Fruit fly (Drosophila melanogaster) ovary, adult (tissue): Measurements from ENCODE around the gene alpha-Est1.

Experiments
- CG17801 ChIP-seq: fragments of 200-800 bp; optimal IDR thresholded peaks from 2 replicates; lab custom pipeline; 2019; ENCODE audit warnings: missing biosample characterization, mild to moderate bottlenecking, missing genetic modification characterization, moderate library complexity; ENCODE audit not compliant: partially characterized antibody

The alpha-Est1 gene

DNA sequence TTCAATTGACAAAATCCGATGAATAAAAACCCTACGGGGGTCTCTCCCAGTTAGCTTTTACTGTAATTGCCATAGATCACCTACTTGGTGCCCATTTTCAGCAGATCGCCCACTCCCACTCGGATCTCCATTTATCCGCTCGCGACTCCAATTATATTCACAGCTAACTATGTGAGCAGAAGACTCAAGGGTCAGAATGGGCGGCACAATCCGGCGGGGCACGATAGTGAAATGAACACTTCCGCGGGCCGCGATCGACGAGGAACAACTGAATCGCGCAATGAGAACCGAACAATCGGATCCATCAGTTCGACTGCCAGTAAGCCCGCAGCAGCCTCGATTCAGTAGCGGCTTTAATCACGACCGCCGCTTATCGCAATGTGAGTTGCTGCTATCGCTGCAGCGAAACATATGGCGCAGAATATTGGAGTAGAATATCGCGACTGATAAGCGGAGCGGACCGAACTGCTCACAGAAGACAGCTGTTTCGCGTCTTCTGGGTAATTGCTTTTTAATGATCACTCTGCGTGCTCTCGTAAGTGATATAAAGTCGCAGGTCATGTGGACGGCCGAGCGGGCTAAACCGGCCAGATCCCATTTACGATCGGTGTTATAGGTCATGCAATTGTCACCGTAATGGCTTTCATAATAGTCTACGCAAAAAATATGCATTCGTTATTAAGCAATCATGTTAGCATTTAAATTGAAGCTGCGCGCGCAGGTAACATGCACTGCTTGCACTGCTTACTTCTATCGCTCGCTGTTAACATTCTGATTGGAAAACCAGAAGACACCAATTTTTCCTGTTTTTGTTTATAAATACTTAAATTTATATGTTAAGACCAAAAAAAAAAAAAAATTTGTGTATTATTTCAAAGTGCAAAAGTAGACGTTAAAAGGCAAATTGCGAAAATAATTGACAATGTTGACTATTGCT, at the start of gene alpha-Est1:
Gene alpha-Est1 (minus strand): TSS at position 317 of the 937 bp plus-strand sequence.
- TF ChIP-seq CG17801 (GFP tag; lab: Kevin White, UChicago): no peak

DNA sequence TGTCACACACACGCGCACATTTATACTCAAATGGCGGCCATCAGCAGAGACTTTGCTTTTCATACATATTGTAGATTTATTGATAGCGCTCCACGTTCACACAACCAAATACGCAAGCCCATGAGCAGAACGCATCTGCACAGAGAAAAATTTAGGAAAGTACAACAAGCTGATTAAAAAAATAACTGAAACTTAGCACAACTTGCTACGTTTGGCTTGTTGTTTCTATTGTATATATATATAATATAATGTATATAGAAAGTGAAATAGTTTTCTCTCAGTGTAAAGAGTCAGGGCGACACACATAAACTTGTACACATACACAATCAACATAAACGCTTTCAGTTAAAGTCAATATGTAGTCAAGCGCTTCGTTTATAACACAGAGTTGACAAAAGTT, 42.3 kb upstream of the alpha-Est1 start:
- no peak for TF ChIP-seq CG17801 (GFP tag; lab: Kevin White, UChicago)

dm6 chr3R:7572237-7572636, 23.3 kb upstream of the alpha-Est1 start:
- TF ChIP-seq CG17801 (GFP tag; lab: Kevin White, UChicago): no peak

DNA sequence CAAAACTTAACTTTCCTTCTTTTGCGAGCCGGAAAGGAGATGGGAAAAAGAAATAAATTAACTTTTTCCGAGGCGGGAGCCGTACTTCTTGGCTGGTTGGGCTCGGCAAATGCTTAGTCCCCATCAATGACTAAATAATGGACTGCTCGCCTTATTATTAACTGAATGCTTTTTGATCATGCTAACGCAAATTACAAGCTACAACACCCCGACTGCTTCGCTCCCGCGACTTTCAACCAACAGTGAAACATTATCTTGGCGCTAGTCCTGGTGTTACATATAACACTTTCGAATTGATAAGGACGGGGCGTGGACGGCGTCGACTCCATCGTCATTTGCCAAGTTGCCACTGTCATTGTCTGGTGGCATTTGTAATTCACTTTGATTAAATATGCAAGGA, 2.8 kb upstream of the alpha-Est1 start, which contains the start of gene CG45545:
Gene CG45545 (plus strand): TSS at position 301 of the 400 bp plus-strand sequence.
- no peak for TF ChIP-seq CG17801 (GFP tag; lab: Kevin White, UChicago)

- peak; percentile 35 for TF ChIP-seq CG17801 (GFP tag; lab: Kevin White, UChicago)
Observed at dm6 chr3R:7541145-7541860, 7.6 kb downstream of the alpha-Est1 start, which contains the start of the genes alpha-Est3 and alpha-Est2. Gene alpha-Est3 (minus strand): TSS chr3R:7541631. Gene alpha-Est2 (plus strand): TSS chr3R:7541810.

DNA sequence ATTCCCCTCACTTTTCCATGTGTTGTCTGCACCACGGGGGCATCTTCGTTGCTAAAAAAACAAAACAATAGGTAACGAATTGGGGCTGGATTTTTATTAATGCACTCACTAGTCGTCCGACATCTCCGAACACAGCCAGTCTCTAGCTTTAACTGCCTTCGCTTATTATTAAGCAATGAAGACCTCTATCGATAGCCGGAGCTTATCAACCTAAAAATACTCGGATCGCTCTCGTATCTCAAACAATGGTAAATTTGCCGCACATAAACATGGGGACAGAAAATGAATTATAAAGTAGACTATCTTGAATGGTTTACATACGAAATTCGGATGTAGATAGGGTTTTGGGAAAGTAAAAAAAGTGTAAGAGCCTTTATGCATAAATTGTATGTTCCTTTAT, 10.5 kb downstream of the alpha-Est1 start, which contains the start of gene alpha-Est4:
Gene alpha-Est4 (minus strand): TSS at position 181 of the 400 bp plus-strand sequence.
- TF ChIP-seq CG17801 (GFP tag; lab: Kevin White, UChicago): no peak

DNA sequence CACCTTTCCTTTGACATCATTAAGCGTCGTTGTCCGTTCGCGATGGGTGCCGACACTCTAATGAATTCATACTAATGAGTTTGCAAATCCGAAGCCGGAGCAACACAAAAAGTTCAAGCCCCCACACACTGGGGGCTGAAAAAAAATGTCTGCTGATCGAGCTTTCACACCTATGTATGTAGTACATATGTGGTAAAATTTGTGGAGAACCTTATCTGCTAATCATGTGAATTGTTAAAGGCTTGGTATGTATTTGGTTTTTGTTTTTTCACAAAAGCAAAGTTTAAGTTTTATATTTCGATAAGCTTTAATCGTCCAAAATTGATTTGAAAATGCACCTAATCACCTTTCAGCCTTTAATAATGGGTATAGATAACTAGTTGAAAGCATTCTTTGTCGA, 12.6 kb downstream of the alpha-Est1 start, which contains the start of gene alpha-Est5:
Gene alpha-Est5 (minus strand): TSS at position 110 of the 400 bp plus-strand sequence.
- TF ChIP-seq CG17801 (GFP tag; lab: Kevin White, UChicago): no peak

- no peak for TF ChIP-seq CG17801 (GFP tag; lab: Kevin White, UChicago)
Observed at dm6 chr3R:7535606-7536005, 13.3 kb downstream of the alpha-Est1 start.

DNA sequence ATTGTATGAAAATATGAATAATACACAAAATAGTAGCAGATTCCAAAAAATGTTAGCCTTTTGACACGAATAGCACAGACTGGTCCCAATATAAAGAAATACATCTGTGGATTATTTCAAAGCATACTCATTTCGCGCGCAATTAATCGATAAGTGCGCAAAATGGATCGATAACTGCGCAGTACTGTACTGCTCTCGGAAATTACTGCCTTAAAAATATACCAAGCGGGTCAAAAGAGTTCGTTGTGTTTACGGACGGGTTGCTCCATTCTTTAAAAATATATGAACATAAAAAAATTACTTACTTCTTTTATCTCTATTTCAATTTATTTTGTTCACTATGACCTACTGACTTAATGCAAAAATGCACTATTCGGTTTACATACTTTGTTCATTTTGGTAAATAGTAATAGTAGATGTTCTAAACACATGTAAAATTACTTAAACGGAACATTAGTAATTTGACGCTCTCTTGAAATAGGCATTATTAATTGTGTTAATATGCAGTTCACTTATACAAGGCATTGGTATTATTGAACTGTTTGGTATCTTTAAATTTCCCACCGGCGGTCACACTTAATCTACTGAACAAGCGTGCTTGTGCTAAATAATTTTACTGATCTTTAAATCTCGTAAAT, 18.6 kb downstream of the alpha-Est1 start, which contains the start of the genes Rtnl2 and alphaTub84D:
Gene Rtnl2 (minus strand): TSS at position 58 of the 638 bp plus-strand sequence.
Gene alphaTub84D (plus strand): TSS at position 570 of the 638 bp plus-strand sequence.
- no peak for TF ChIP-seq CG17801 (GFP tag; lab: Kevin White, UChicago)

DNA sequence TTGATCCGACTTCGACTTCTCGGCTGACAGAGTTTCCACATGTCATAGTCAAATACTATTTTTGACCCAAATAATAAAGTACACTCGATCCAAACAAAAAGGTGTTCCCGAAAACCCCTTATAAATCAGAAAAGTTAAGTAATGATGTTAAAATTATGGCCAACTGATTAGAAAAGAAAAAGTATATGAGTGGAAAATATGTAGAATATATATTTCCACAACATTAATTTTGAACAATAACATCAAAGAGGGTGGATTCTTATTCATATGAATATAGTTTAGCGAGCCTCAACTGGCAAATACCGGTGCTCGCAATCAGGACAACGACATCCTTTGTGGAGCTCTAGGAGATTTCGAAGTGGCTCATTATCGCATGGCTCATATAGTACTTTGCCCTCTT, 20.2 kb downstream of the alpha-Est1 start, which contains the start of gene alpha-Est6:
Gene alpha-Est6 (minus strand): TSS at position 101 of the 400 bp plus-strand sequence.
- no peak for TF ChIP-seq CG17801 (GFP tag; lab: Kevin White, UChicago)

DNA sequence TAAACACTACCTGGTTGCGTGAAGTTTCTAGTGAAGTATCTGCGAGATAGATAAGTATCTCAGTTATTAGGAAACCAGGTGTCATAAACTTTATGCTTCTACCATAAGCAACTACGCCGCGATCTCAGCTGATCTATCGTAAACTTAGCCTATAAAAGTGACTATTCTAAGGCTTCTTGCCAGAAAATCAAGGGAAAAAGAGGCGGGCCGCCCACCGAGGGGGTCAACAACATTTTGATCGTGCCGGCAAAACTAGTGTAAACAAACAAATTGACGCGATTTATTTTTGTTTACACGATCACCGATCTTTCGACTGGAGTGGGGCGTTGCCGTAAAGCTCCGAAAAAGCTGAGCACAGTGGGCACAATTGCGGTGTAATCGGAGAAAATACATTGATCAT, 24.8 kb downstream of the alpha-Est1 start:
- TF ChIP-seq CG17801 (GFP tag; lab: Kevin White, UChicago): no peak

- no peak for TF ChIP-seq CG17801 (GFP tag; lab: Kevin White, UChicago)
Observed at dm6 chr3R:7523594-7523993, 25.3 kb downstream of the alpha-Est1 start, which contains the start of gene alpha-Est7. Gene alpha-Est7 (minus strand): TSS chr3R:7523753.

DNA sequence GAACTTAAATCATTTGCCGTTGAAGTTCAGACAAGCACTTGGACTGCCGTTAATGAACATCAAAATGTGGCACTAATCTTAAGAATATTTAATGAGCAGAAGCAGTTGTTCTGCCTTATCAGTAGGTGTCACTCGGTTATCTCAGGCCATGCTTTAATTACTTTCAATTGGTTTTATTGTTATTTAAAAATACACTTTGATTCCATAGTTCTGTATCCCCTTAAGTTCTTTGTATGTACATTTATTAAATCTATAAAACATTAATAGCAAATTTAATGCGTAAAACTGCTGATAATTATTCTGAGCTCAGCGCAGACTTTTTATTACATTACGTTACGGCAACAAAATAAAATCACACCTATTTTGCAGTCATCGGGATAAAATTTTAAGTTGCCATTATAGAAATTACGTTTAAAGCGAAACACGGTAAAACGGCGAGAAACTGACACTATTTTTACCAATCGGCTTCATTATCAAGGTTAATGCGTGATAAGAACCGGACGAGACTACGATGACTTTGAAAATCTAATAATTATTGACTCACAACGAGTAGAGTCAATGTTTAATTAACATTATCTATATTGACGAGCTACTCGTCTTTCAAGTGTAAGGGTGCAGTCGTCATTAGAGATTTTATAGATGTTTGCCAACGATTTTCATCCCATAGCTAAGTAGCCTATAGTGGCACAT, 26.5 kb downstream of the alpha-Est1 start:
- no peak for TF ChIP-seq CG17801 (GFP tag; lab: Kevin White, UChicago)

DNA sequence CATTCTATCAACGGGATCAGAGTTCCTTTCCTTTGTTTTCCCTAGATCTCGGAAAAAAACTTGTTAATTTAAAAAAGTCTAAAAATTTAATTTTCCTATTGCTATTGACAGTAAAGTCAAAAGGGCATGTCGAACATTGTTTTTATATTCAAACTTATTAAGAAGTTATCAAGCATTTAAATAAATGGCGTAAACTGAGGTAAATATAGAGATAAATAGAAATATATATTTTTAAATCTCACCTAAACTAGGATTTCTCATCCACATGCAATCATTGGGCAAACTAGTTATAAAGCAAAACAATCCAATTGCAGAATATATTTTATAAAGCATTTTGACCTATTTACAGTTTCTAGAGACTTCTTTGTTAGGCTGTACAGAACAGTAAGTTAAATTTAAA, 29.6 kb downstream of the alpha-Est1 start, which contains the start of gene Ubc84D:
Gene Ubc84D (minus strand): TSS at position 101 of the 400 bp plus-strand sequence.
- TF ChIP-seq CG17801 (GFP tag; lab: Kevin White, UChicago): no peak
